Worm (Caenorhabditis elegans): ENCODE results near the gene T19C3.4.

The T19C3.4 gene

DNA sequence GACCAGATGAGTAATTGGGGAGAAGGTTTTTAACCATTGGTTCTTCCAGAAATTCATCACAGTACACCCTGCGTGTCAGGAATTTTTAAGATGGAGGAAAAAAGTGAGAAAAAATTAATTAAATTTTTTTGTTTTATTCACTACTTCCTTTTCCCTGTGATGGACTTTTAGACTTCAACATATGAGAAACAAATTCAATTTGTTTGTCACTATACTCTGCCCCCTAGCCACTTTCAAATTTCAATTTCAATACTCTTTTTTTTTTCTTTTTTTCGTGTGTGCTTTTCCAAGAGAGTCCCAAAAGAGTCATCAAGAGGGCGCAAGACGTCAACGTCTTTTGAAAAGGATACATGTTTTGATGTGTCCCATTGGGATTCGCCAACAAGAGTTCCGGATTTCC, 7.3 kb downstream of the T19C3.4 start:
- peak; percentile 21 for TF ChIP-seq ces-1 (GFP tag; optimal IDR thresholded peaks at IDR 0.05)
- no peak for TF ChIP-seq ama-1 (optimal IDR thresholded peaks at IDR 0.05)
- TF ChIP-seq fos-1 (tag; optimal IDR thresholded peaks at IDR 0.05) = no peak
- TF ChIP-seq nhr-20 (tag; optimal IDR thresholded peaks at IDR 0.05) = no peak
- TF ChIP-seq lir-3 (tag; optimal IDR thresholded peaks at IDR 0.05; ENCODE audit: poor library complexity) = no peak
- no peak for TF ChIP-seq snu-23 (GFP tag; optimal IDR thresholded peaks at IDR 0.05)
- no peak for TF ChIP-seq lsy-2 (tag; optimal IDR thresholded peaks at IDR 0.05)
- TF ChIP-seq egl-27 (tag; optimal IDR thresholded peaks at IDR 0.05) = no peak
- no peak for TF ChIP-seq aly-2 (tag; optimal IDR thresholded peaks at IDR 0.05)
- TF ChIP-seq grh-1 (GFP tag; IDR thresholded peaks at IDR 0.05) = no peak
- TF ChIP-seq efl-1 (optimal IDR thresholded peaks at IDR 0.05) = no peak
- peak in 1 of 2 experiments; percentile 2 for TF ChIP-seq efl-1 (GFP tag; optimal IDR thresholded peaks at IDR 0.05 in 1 of 2)
- TF ChIP-seq nhr-77 (tag; optimal IDR thresholded peaks at IDR 0.05) = no peak
- TF ChIP-seq pax-3 (tag; optimal IDR thresholded peaks at IDR 0.05) = no peak
- TF ChIP-seq lin-13 (GFP tag; optimal IDR thresholded peaks at IDR 0.05) = no peak
- TF ChIP-seq unc-98 (GFP tag; IDR thresholded peaks at IDR 0.05) = no peak
- TF ChIP-seq ceh-82 (tag; optimal IDR thresholded peaks at IDR 0.05) = no peak
- TF ChIP-seq ets-5 (GFP tag; IDR thresholded peaks at IDR 0.05) = no peak
- TF ChIP-seq mdl-1 (tag; optimal IDR thresholded peaks at IDR 0.05) = no peak
- TF ChIP-seq mef-2 (tag; optimal IDR thresholded peaks at IDR 0.05) = no peak
- TF ChIP-seq unc-62 (GFP tag; optimal IDR thresholded peaks at IDR 0.05) = no peak
- no peak for TF ChIP-seq hlh-4 (tag; optimal IDR thresholded peaks at IDR 0.05)
- peak; percentile 55 for TF ChIP-seq nhr-85 (tag)
- TF ChIP-seq egl-13 (tag; optimal IDR thresholded peaks at IDR 0.05) = no peak
- peak; percentile 57 for TF ChIP-seq lin-14 (GFP tag; optimal IDR thresholded peaks at IDR 0.05)

DNA sequence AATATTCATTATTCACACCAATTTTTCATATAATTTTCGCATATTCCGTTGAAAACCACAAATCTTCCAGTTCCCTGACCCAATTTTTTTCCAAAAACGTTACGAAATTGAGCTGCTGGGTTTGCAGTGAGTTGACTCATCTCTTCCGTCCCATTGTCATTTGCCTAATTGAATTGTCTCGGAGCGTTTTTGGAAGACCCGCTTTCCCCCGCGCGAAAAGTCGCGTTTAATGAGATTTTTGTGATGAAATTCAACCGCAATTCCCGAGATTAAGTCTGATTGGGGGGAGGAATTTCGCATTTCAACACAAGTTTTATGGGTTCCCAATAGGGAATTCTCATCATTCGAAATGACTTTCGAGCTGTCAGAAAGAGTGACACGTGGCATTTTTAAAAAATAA, 8.2 kb downstream of the T19C3.4 start:
- no peak for TF ChIP-seq nhr-90 (tag; optimal IDR thresholded peaks at IDR 0.05; ENCODE audit: poor library complexity)
- no peak for TF ChIP-seq swsn-7 (tag; optimal IDR thresholded peaks at IDR 0.05)
- TF ChIP-seq nhr-28 (tag; optimal IDR thresholded peaks at IDR 0.05) = no peak
- TF ChIP-seq lin-14 (GFP tag; optimal IDR thresholded peaks at IDR 0.05) = peak; percentile 53
- TF ChIP-seq ets-5 (GFP tag; IDR thresholded peaks at IDR 0.05) = no peak

DNA sequence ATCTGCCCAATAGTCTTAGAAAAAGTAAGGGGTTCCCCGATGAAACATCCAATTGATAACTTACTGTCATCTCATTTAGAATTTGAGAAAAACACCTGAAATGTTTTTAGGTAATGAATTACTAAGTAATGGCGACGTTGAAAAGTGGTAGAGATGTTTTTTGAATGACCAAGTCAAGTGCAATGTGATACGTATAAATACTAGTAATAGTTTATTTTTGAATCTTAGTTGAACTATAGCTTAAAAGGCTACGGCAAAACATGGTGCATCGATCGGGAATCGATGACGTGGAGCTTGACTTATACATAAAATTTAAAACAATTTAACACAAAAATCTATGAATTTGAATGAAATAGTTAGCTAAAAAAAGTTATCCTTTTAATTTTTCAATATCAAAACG, 10.5 kb downstream of the T19C3.4 start, which contains the start of gene best-17:
TSS of gene best-17 (minus strand) at position 101 of the 400 bp plus-strand sequence.
- TF ChIP-seq ztf-11 (tag; optimal IDR thresholded peaks at IDR 0.05) = no peak
- TF ChIP-seq ama-1 (optimal IDR thresholded peaks at IDR 0.05) = no peak
- TF ChIP-seq blmp-1 (tag; optimal IDR thresholded peaks at IDR 0.05) = no peak
- no peak for TF ChIP-seq lin-13 (GFP tag; optimal IDR thresholded peaks at IDR 0.05)
- no peak for TF ChIP-seq grh-1 (GFP tag; IDR thresholded peaks at IDR 0.05)
- no peak for TF ChIP-seq ceh-8 (GFP tag; optimal IDR thresholded peaks at IDR 0.05)
- no peak for TF ChIP-seq sox-4 (tag; optimal IDR thresholded peaks at IDR 0.05)
- no peak for TF ChIP-seq egl-13 (tag; optimal IDR thresholded peaks at IDR 0.05)
- no peak for TF ChIP-seq lin-39 (tag; optimal IDR thresholded peaks at IDR 0.05)

DNA sequence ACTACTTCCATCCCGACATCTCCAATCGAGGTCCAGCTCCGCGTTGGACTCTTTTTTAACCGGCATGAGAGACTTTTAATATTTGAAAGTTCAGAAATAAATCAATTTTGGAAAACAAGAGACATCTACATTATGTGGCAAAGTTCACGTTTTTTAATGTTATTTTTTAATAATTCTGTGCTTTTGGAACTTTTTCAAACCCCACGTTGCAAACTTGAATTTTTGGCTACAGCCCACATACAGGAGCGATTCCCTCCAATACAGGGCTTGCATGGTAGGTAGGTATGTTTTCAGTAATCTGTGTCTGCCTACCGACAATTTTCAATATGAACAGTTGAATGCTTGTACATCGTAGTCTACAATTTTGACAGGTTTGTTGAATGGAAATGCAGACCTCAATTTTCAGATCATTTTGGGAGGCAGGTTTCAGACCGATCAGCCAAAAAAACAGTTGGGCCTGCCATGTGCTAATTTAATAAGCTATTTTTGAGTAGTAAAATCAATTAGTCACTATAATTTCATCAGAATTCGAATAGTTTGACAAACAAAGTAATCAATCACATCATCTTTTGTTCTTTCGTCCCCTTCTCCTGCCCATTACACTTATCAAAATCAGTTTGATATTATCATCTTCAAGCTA, 14.5 kb downstream of the T19C3.4 start, which contains the start of the genes Y55B1AR.4 and ttr-7:
TSS of gene Y55B1AR.4 (minus strand) at position 101 of the 640 bp plus-strand sequence.
TSS of gene ttr-7 (plus strand) at position 590 of the 640 bp plus-strand sequence.
- TF ChIP-seq ces-1 (GFP tag; optimal IDR thresholded peaks at IDR 0.05) (no peak), ceh-63 (GFP tag; optimal IDR thresholded peaks at IDR 0.05) (no peak), nhr-237 (tag; optimal IDR thresholded peaks at IDR 0.05) (no peak), nhr-20 (tag; optimal IDR thresholded peaks at IDR 0.05) (no peak), mep-1 (tag; optimal IDR thresholded peaks at IDR 0.05) (no peak), fos-1 (tag; optimal IDR thresholded peaks at IDR 0.05) (no peak), hlh-4 (tag; optimal IDR thresholded peaks at IDR 0.05) (no peak)
